Fruit fly (Drosophila melanogaster) whole organism, embryonic: Measurements from ENCODE around the gene CG34307.

ENCODE experiments used
- ATbp ChIP-seq: fragments of 200-800 bp; sonication (Bioruptor generic); optimal IDR thresholded peaks from 2 replicates; lab custom pipeline; 2017; ENCODE audit warnings: missing biosample characterization, mild to moderate bottlenecking, missing genetic modification characterization, missing genetic modification reagents
- B-H2 ChIP-seq: fragments of 200-800 bp; sonication (Bioruptor generic); optimal IDR thresholded peaks from 2 replicates; lab custom pipeline; 2018; ENCODE audit warnings: missing biosample characterization, mild to moderate bottlenecking, missing genetic modification characterization
- CG10147 ChIP-seq: fragments of 200-800 bp; sonication (Bioruptor generic); optimal IDR thresholded peaks from 2 replicates; lab custom pipeline; 2019; ENCODE audit warnings: missing biosample characterization, mild to moderate bottlenecking, missing genetic modification characterization, moderate library complexity
- CG11504 ChIP-seq: fragments of 200-800 bp; sonication (Bioruptor generic); optimal IDR thresholded peaks from 3 replicates; lab custom pipeline; 2019; ENCODE audit warnings: missing biosample characterization, mild to moderate bottlenecking, missing genetic modification characterization, moderate library complexity
- CG11695 ChIP-seq: fragments of 200-800 bp; sonication (Bioruptor generic); IDR thresholded peaks from 3 replicates; pipeline ENCODE4 v1.3.6; 2022; ENCODE audit warnings: missing biosample characterization, missing genetic modification characterization
- CG12391 ChIP-seq: fragments of 200-800 bp; sonication (Bioruptor generic); optimal IDR thresholded peaks from 3 replicates; lab custom pipeline; 2018; ENCODE audit warnings: missing biosample characterization, mild to moderate bottlenecking, missing genetic modification characterization, moderate library complexity
- CG12744 ChIP-seq: fragments of 200-800 bp; sonication (Bioruptor generic); optimal IDR thresholded peaks from 2 replicates; lab custom pipeline; 2016; ENCODE audit warnings: missing biosample characterization, missing genetic modification characterization
- CG12769 ChIP-seq: fragments of 200-800 bp; sonication (Bioruptor generic); optimal IDR thresholded peaks from 2 replicates; lab custom pipeline; 2019; ENCODE audit warnings: missing biosample characterization, mild to moderate bottlenecking, missing genetic modification characterization, moderate library complexity
- CG14965 ChIP-seq: fragments of 200-800 bp; sonication (Bioruptor generic); optimal IDR thresholded peaks from 2 replicates; lab custom pipeline; 2016; ENCODE audit warnings: missing biosample characterization, missing genetic modification characterization, borderline replicate concordance
- CG15601 ChIP-seq: fragments of 200-800 bp; sonication (Bioruptor generic); optimal IDR thresholded peaks from 3 replicates; lab custom pipeline; 2019; ENCODE audit warnings: missing biosample characterization, mild to moderate bottlenecking, missing genetic modification characterization, moderate library complexity
- CG16813 ChIP-seq: fragments of 200-800 bp; sonication (Bioruptor generic); IDR thresholded peaks from 3 replicates; pipeline ENCODE4 v1.3.6; 2022; ENCODE audit warnings: missing biosample characterization, missing genetic modification characterization; ENCODE audit not compliant: partially characterized antibody
- CG3726 ChIP-seq: fragments of 200-800 bp; sonication (Bioruptor generic); IDR thresholded peaks from 3 replicates; pipeline ENCODE4, ENCODE4 v1.3.6; 2022; ENCODE audit warnings: missing biosample characterization, missing genetic modification characterization
- CG4617 ChIP-seq: fragments of 200-800 bp; sonication (Bioruptor generic); optimal IDR thresholded peaks from 3 replicates; lab custom pipeline; 2016; ENCODE audit warnings: missing biosample characterization, missing genetic modification characterization, borderline replicate concordance
- CG4707 ChIP-seq: fragments of 200-800 bp; sonication (Bioruptor generic); optimal IDR thresholded peaks from 2 replicates; lab custom pipeline; 2018; ENCODE audit warnings: missing biosample characterization, mild to moderate bottlenecking, missing genetic modification characterization, moderate library complexity
- CG6765 ChIP-seq: fragments of 200-800 bp; sonication (Bioruptor generic); optimal IDR thresholded peaks from 3 replicates; lab custom pipeline; 2017; ENCODE audit warnings: missing biosample characterization, mild to moderate bottlenecking, missing genetic modification characterization
- CG8089 ChIP-seq: fragments of 200-800 bp; sonication (Bioruptor generic); optimal IDR thresholded peaks from 3 replicates; lab custom pipeline; 2016; ENCODE audit warnings: missing biosample characterization, missing genetic modification characterization
- D ChIP-seq, 2 experiments: fragments of 200-800 bp in 1 of 2; fragments of >200 bp in 1 of 2; sonication (Bioruptor generic) in 1 of 2; optimal IDR thresholded peaks; 2 replicates in 1 of 2; 3 replicates in 1 of 2; lab custom pipeline; 2017; ENCODE audit warnings: mild to moderate bottlenecking in 1 of 2, missing biosample characterization in 1 of 2, missing genetic modification characterization in 1 of 2, missing genetic modification reagents in 1 of 2
- Dfd ChIP-seq, 2 experiments: fragments of >200 bp; optimal IDR thresholded peaks; 2 replicates each; lab custom pipeline; 2017; ENCODE audit warnings: missing biosample characterization in 2 of 2, missing genetic modification characterization in 2 of 2
- Ets97D ChIP-seq: fragments of 200-800 bp; sonication (Bioruptor generic); optimal IDR thresholded peaks from 3 replicates; lab custom pipeline; 2016; ENCODE audit warnings: missing biosample characterization, missing genetic modification characterization
- Fer1 ChIP-seq: fragments of 200-800 bp; sonication (Bioruptor generic); optimal IDR thresholded peaks from 2 replicates; lab custom pipeline; 2017; ENCODE audit warnings: missing biosample characterization, mild to moderate bottlenecking, missing genetic modification characterization
- Gug ChIP-seq: fragments of 200-800 bp; sonication (Bioruptor generic); IDR thresholded peaks from 4 replicates; pipeline ENCODE4 v1.3.6; 2022; ENCODE audit warnings: missing biosample characterization, missing genetic modification characterization
- Hey ChIP-seq: fragments of 200-800 bp; sonication (Bioruptor generic); optimal IDR thresholded peaks from 3 replicates; lab custom pipeline; 2018; ENCODE audit warnings: missing biosample characterization, mild to moderate bottlenecking, missing genetic modification characterization
- HmgZ ChIP-seq: fragments of 200-800 bp; sonication (Bioruptor generic); optimal IDR thresholded peaks from 2 replicates; lab custom pipeline; 2018; ENCODE audit warnings: missing biosample characterization, mild to moderate bottlenecking, missing genetic modification characterization
- Med ChIP-seq: fragments of 200-800 bp; sonication (Bioruptor generic); peaks from one replicate; lab custom pipeline; 2016; ENCODE audit warnings: missing biosample characterization, missing genetic modification characterization, mild to moderate bottlenecking, inconsistent platforms, moderate library complexity
- Meics ChIP-seq: fragments of 200-800 bp; sonication (Bioruptor generic); optimal IDR thresholded peaks from 2 replicates; lab custom pipeline; 2017; ENCODE audit warnings: missing biosample characterization, mild to moderate bottlenecking, missing genetic modification characterization
- Myb ChIP-seq: fragments of 200-800 bp; sonication (Bioruptor generic); optimal IDR thresholded peaks from 2 replicates; lab custom pipeline; 2016; ENCODE audit warnings: missing biosample characterization, missing genetic modification characterization
- Oli ChIP-seq: fragments of 200-800 bp; sonication (Bioruptor generic); optimal IDR thresholded peaks from 2 replicates; lab custom pipeline; 2018; ENCODE audit warnings: missing biosample characterization, mild to moderate bottlenecking, missing genetic modification characterization, moderate library complexity
- Opbp ChIP-seq: fragments of 200-800 bp; sonication (Bioruptor generic); IDR thresholded peaks from 3 replicates; pipeline ENCODE4 v1.3.6; 2022; ENCODE audit warnings: missing biosample characterization, missing genetic modification characterization; ENCODE audit not compliant: partially characterized antibody
- Sry-δ ChIP-seq: fragments of 200-800 bp; sonication (Bioruptor generic); optimal IDR thresholded peaks from 2 replicates; lab custom pipeline; 2016; ENCODE audit warnings: missing biosample characterization, missing genetic modification characterization
- TFAM ChIP-seq: fragments of 200-800 bp; sonication (Bioruptor generic); optimal IDR thresholded peaks from 2 replicates; lab custom pipeline; 2017; ENCODE audit warnings: missing biosample characterization, missing genetic modification characterization, inconsistent platforms
- Tbp ChIP-seq: fragments of >200 bp; optimal IDR thresholded peaks from 2 replicates; lab custom pipeline; 2018; ENCODE audit warnings: missing biosample characterization, missing genetic modification characterization
- ab ChIP-seq: fragments of 200-800 bp; sonication (Bioruptor generic); optimal IDR thresholded peaks from 2 replicates; lab custom pipeline; 2016; ENCODE audit warnings: missing biosample characterization, missing genetic modification characterization
- bab2 ChIP-seq: fragments of 200-800 bp; sonication (Bioruptor generic); optimal IDR thresholded peaks from 2 replicates; lab custom pipeline; 2016; ENCODE audit warnings: missing biosample characterization, missing genetic modification characterization
- cg ChIP-seq: fragments of 200-800 bp; sonication (Bioruptor generic); optimal IDR thresholded peaks from 3 replicates; lab custom pipeline; 2019; ENCODE audit warnings: missing biosample characterization, mild to moderate bottlenecking, missing genetic modification characterization, moderate library complexity
- chm ChIP-seq: fragments of 200-800 bp; sonication (Bioruptor generic); IDR thresholded peaks from 2 replicates; pipeline ENCODE4 v1.3.6; 2022; ENCODE audit warnings: missing biosample characterization, missing genetic modification characterization
- da ChIP-seq: fragments of 200-800 bp; sonication (Bioruptor generic); optimal IDR thresholded peaks from 2 replicates; lab custom pipeline; 2016; ENCODE audit warnings: missing biosample characterization, missing genetic modification characterization
- dm ChIP-seq: fragments of 200-800 bp; sonication (Bioruptor generic); optimal IDR thresholded peaks from 3 replicates; lab custom pipeline; 2016; ENCODE audit warnings: missing biosample characterization, missing genetic modification characterization
- fd96Cb ChIP-seq: fragments of 200-800 bp; sonication (Bioruptor generic); optimal IDR thresholded peaks from 2 replicates; lab custom pipeline; 2018; ENCODE audit warnings: missing biosample characterization, mild to moderate bottlenecking, missing genetic modification characterization, moderate library complexity
- h ChIP-seq: fragments of >200 bp; optimal IDR thresholded peaks from 2 replicates; lab custom pipeline; 2017
- jumu ChIP-seq: fragments of 200-800 bp; sonication (Bioruptor generic); optimal IDR thresholded peaks from 3 replicates; lab custom pipeline; 2016; ENCODE audit warnings: missing biosample characterization, missing genetic modification characterization
- luna ChIP-seq: fragments of 200-800 bp; sonication (Bioruptor generic); optimal IDR thresholded peaks from 2 replicates; lab custom pipeline; 2016; ENCODE audit warnings: missing biosample characterization, missing genetic modification characterization
- maf-S ChIP-seq: fragments of 200-800 bp; sonication (Bioruptor generic); optimal IDR thresholded peaks from 2 replicates; lab custom pipeline; 2016; ENCODE audit warnings: missing biosample characterization, missing genetic modification characterization
- otp ChIP-seq: fragments of 200-800 bp; sonication (Bioruptor generic); IDR thresholded peaks from 3 replicates; pipeline ENCODE4, ENCODE4 v1.3.6; 2022; ENCODE audit warnings: missing biosample characterization, missing genetic modification characterization
- p53 ChIP-seq: fragments of 200-800 bp; sonication (Bioruptor generic); optimal IDR thresholded peaks from 2 replicates; lab custom pipeline; 2016; ENCODE audit warnings: missing biosample characterization, missing genetic modification characterization
- peb ChIP-seq: fragments of 200-800 bp; sonication (Bioruptor generic); IDR thresholded peaks from 2 replicates; pipeline ENCODE4 v1.3.6; 2022; ENCODE audit warnings: missing biosample characterization, missing genetic modification characterization
- pfk ChIP-seq: fragments of 200-800 bp; sonication (Bioruptor generic); optimal IDR thresholded peaks from 2 replicates; lab custom pipeline; 2018; ENCODE audit warnings: missing biosample characterization, mild to moderate bottlenecking, missing genetic modification characterization, moderate library complexity
- pros ChIP-seq: fragments of 200-800 bp; sonication (Bioruptor generic); optimal IDR thresholded peaks from 3 replicates; lab custom pipeline; 2019; ENCODE audit warnings: missing biosample characterization, mild to moderate bottlenecking, missing genetic modification characterization, moderate library complexity
- sd ChIP-seq: fragments of 200-800 bp; sonication (Bioruptor generic); optimal IDR thresholded peaks from 3 replicates; lab custom pipeline; 2018; ENCODE audit warnings: missing biosample characterization, mild to moderate bottlenecking, missing genetic modification characterization, moderate library complexity
- stc ChIP-seq: fragments of 200-800 bp; sonication (Bioruptor generic); IDR thresholded peaks from 2 replicates; pipeline ENCODE4 v1.3.6; 2022; ENCODE audit warnings: missing biosample characterization, missing genetic modification characterization
- usp ChIP-seq: fragments of >200 bp; optimal IDR thresholded peaks from 2 replicates; lab custom pipeline; 2017; ENCODE audit warnings: missing biosample characterization, missing genetic modification characterization
- wek ChIP-seq: fragments of 200-800 bp; sonication (Bioruptor generic); optimal IDR thresholded peaks from 3 replicates; lab custom pipeline; 2018; ENCODE audit warnings: missing biosample characterization, mild to moderate bottlenecking, missing genetic modification characterization, moderate library complexity
- z ChIP-seq: fragments of 200-800 bp; sonication (Bioruptor generic); IDR thresholded peaks from 3 replicates; pipeline ENCODE4 v1.3.6; 2022; ENCODE audit warnings: missing biosample characterization, missing genetic modification characterization

The CG34307 gene

dm6 chr3R:11869675-11870074 is 27.7 kb upstream of the CG34307 start (continued):
- peak; percentile 37 for TF ChIP-seq fd96Cb (tag; lab: Kevin White, UChicago)
- no peak for TF ChIP-seq ab (GFP tag; lab: Kevin White, UChicago)
- no peak for TF ChIP-seq pfk (GFP tag; lab: Kevin White, UChicago)
- TF ChIP-seq Ets97D (GFP tag; lab: Kevin White, UChicago), result no peak
- no peak for TF ChIP-seq jumu (GFP tag; lab: Kevin White, UChicago)
- no peak for TF ChIP-seq p53
- no peak for TF ChIP-seq B-H2 (GFP tag; lab: Kevin White, UChicago)
- TF ChIP-seq CG12391 (tag; lab: Kevin White, UChicago), result no peak
- TF ChIP-seq stc (GFP tag; lab: Robert Waterston, UW), result no peak
- no peak for TF ChIP-seq cg (GFP tag; lab: Kevin White, UChicago)
- TF ChIP-seq Oli, result no peak
- TF ChIP-seq CG8089 (GFP tag; lab: Kevin White, UChicago), result no peak
- TF ChIP-seq D (optimal IDR thresholded peaks at IDR 0.05; lab: Kevin White, UChicago), result no peak
- TF ChIP-seq D (GFP tag; optimal IDR thresholded peaks at IDR 0.05; lab: Kevin White, UChicago), result peak; percentile 34
- no peak for TF ChIP-seq CG6765 (GFP tag; lab: Kevin White, UChicago)
- no peak for TF ChIP-seq TFAM (GFP tag; lab: Kevin White, UChicago)
- no peak for TF ChIP-seq CG15601 (tag; lab: Kevin White, UChicago)
- TF ChIP-seq CG4617 (GFP tag; lab: Kevin White, UChicago), result no peak
- peak; percentile 31 for TF ChIP-seq ATbp (GFP tag; lab: Kevin White, UChicago)
- TF ChIP-seq HmgZ, result no peak
- TF ChIP-seq Hey (tag; lab: Kevin White, UChicago), result no peak
- TF ChIP-seq Gug (GFP tag; lab: Robert Waterston, UW), result no peak
- TF ChIP-seq CG4707 (GFP tag; lab: Kevin White, UChicago), result no peak
- peak; percentile 34 for TF ChIP-seq Meics (GFP tag; lab: Kevin White, UChicago)
- TF ChIP-seq CG16813, result no peak
- peak; percentile 59 for TF ChIP-seq CG11504
- TF ChIP-seq CG3726 (GFP tag; lab: Robert Waterston, UW), result no peak
- peak; percentile 48 for TF ChIP-seq Med (GFP tag; lab: Kevin White, UChicago)
- no peak for TF ChIP-seq Sry-δ
- TF ChIP-seq Opbp, result no peak
- TF ChIP-seq CG11695 (GFP tag; lab: Robert Waterston, UW), result no peak
- TF ChIP-seq chm, result no peak
- TF ChIP-seq CG10147 (GFP tag; lab: Kevin White, UChicago), result peak; percentile 10
- no peak for TF ChIP-seq CG12744 (GFP tag; lab: Kevin White, UChicago)
- TF ChIP-seq h (lab: Kevin White, UChicago), result no peak
- no peak for TF ChIP-seq da (GFP tag; lab: Kevin White, UChicago)
- no peak for TF ChIP-seq Tbp (GFP tag; lab: Kevin White, UChicago)
- TF ChIP-seq luna, result no peak
- TF ChIP-seq peb (GFP tag; lab: Robert Waterston, UW), result no peak
- no peak for TF ChIP-seq z (GFP tag; lab: Robert Waterston, UW)
- TF ChIP-seq Myb (GFP tag; lab: Kevin White, UChicago), result no peak
- TF ChIP-seq pros (GFP tag; lab: Kevin White, UChicago), result no peak
- TF ChIP-seq maf-S (GFP tag; lab: Kevin White, UChicago), result no peak
- TF ChIP-seq dm (GFP tag; lab: Kevin White, UChicago), result no peak
- no peak for TF ChIP-seq Fer1 (GFP tag; lab: Kevin White, UChicago)
- TF ChIP-seq wek (GFP tag; lab: Kevin White, UChicago), result no peak
- no peak for TF ChIP-seq CG14965
- no peak for TF ChIP-seq bab2
- TF ChIP-seq otp (GFP tag; lab: Robert Waterston, UW), result no peak
- TF ChIP-seq Dfd (GFP tag; optimal IDR thresholded peaks at IDR 0.05; lab: Kevin White, UChicago), result no peak
- TF ChIP-seq sd, result no peak
- no peak for TF ChIP-seq CG12769 (tag; lab: Kevin White, UChicago)
- no peak for TF ChIP-seq usp (GFP tag; lab: Kevin White, UChicago)
